Fruit fly (Drosophila melanogaster) whole organism, prepupa: ENCODE results near the gene CG17104.
A peak's percentile ranks its signal among the peaks of the same experiment; 100 is the strongest.

Source experiments
- Blimp-1 ChIP-seq: fragments of 200-800 bp; sonication (Bioruptor generic); optimal IDR thresholded peaks from 3 replicates; lab custom pipeline; 2017; ENCODE audit warnings: missing biosample characterization, missing genetic modification characterization, mild to moderate bottlenecking, moderate library complexity, missing genetic modification reagents
- CG10631 ChIP-seq: fragments of 200-800 bp; sonication (Bioruptor generic); optimal IDR thresholded peaks from 2 replicates; lab custom pipeline; 2016; ENCODE audit warnings: missing biosample characterization, missing genetic modification characterization
- CG11294 ChIP-seq: fragments of 200-800 bp; sonication (Bioruptor generic); IDR thresholded peaks from 2 replicates; pipeline ENCODE4 v1.3.6; 2022; ENCODE audit warnings: missing biosample characterization, missing genetic modification characterization
- CG11762 ChIP-seq: fragments of 200-800 bp; sonication (Bioruptor generic); optimal IDR thresholded peaks from 3 replicates; lab custom pipeline; 2016; ENCODE audit warnings: missing biosample characterization, missing genetic modification characterization; ENCODE audit not compliant: insufficient read depth
- CG11902 ChIP-seq: fragments of 200-800 bp; sonication (Bioruptor generic); optimal IDR thresholded peaks from 3 replicates; lab custom pipeline; 2016; ENCODE audit warnings: missing biosample characterization, missing genetic modification characterization
- CG16779 ChIP-seq: fragments of 200-800 bp; sonication (Bioruptor generic); optimal IDR thresholded peaks from 3 replicates; lab custom pipeline; 2017; ENCODE audit warnings: missing biosample characterization, mild to moderate bottlenecking, missing genetic modification characterization
- CG3032 ChIP-seq: fragments of 200-800 bp; optimal IDR thresholded peaks from 2 replicates; lab custom pipeline; 2019; ENCODE audit warnings: missing biosample characterization, mild to moderate bottlenecking, missing genetic modification characterization, moderate library complexity
- CG32006 ChIP-seq: fragments of 200-800 bp; sonication (Bioruptor generic); optimal IDR thresholded peaks from 3 replicates; lab custom pipeline; 2017; ENCODE audit warnings: missing biosample characterization, mild to moderate bottlenecking, missing genetic modification characterization
- CG34406 ChIP-seq: fragments of 200-800 bp; sonication (Bioruptor generic); optimal IDR thresholded peaks from 3 replicates; lab custom pipeline; 2016; ENCODE audit warnings: missing biosample characterization, missing genetic modification characterization
- CG3919 ChIP-seq: fragments of 200-800 bp; sonication (Bioruptor generic); optimal IDR thresholded peaks from 3 replicates; lab custom pipeline; 2016; ENCODE audit warnings: missing biosample characterization, missing genetic modification characterization
- CG6276 ChIP-seq: fragments of 200-800 bp; sonication (Bioruptor generic); optimal IDR thresholded peaks from 2 replicates; lab custom pipeline; 2017; ENCODE audit warnings: missing biosample characterization, mild to moderate bottlenecking, missing genetic modification characterization
- CG6792 ChIP-seq: fragments of 200-800 bp; sonication (Bioruptor generic); optimal IDR thresholded peaks from 3 replicates; lab custom pipeline; 2016; ENCODE audit warnings: missing biosample characterization, missing genetic modification characterization
- CG8632 ChIP-seq: fragments of 200-800 bp; sonication (Bioruptor generic); optimal IDR thresholded peaks from 3 replicates; lab custom pipeline; 2016; ENCODE audit warnings: missing biosample characterization, missing genetic modification characterization
- CG9139 ChIP-seq: fragments of 200-800 bp; sonication (Bioruptor generic); optimal IDR thresholded peaks from 3 replicates; lab custom pipeline; 2017; ENCODE audit warnings: missing biosample characterization, mild to moderate bottlenecking, missing genetic modification characterization
- Eip78C ChIP-seq: fragments of 200-800 bp; sonication (Bioruptor generic); peaks from one replicate; lab custom pipeline; 2016; ENCODE audit warnings: missing biosample characterization, missing genetic modification characterization
- Gug ChIP-seq: fragments of 200-800 bp; sonication (Bioruptor generic); IDR thresholded peaks from 2 replicates; pipeline ENCODE4 v1.3.6; 2022; ENCODE audit warnings: missing biosample characterization, missing genetic modification characterization
- Hr38 ChIP-seq: sonication (Bioruptor generic); optimal IDR thresholded peaks from 2 replicates; lab custom pipeline; 2016; ENCODE audit warnings: missing biosample characterization, missing genetic modification characterization
- Hr39 ChIP-seq: fragments of 200-800 bp; sonication (Bioruptor generic); optimal IDR thresholded peaks from 2 replicates; lab custom pipeline; 2016; ENCODE audit warnings: missing biosample characterization, missing genetic modification characterization
- Hr4 ChIP-seq: fragments of 200-800 bp; sonication (Bioruptor generic); optimal IDR thresholded peaks from 3 replicates; lab custom pipeline; 2016; ENCODE audit warnings: missing biosample characterization, missing genetic modification characterization
- Lpt ChIP-seq: fragments of 200-800 bp; sonication (Bioruptor generic); optimal IDR thresholded peaks from 3 replicates; lab custom pipeline; 2016; ENCODE audit warnings: missing biosample characterization, missing genetic modification characterization
- Met ChIP-seq: fragments of 200-800 bp; sonication (Bioruptor generic); optimal IDR thresholded peaks from 3 replicates; lab custom pipeline; 2016; ENCODE audit warnings: missing biosample characterization, missing genetic modification characterization
- Smox ChIP-seq: fragments of 200-800 bp; sonication (Bioruptor generic); optimal IDR thresholded peaks from 3 replicates; lab custom pipeline; 2016; ENCODE audit warnings: missing biosample characterization, missing genetic modification characterization
- Sox102F ChIP-seq: fragments of 200-800 bp; sonication (Bioruptor generic); optimal IDR thresholded peaks from 2 replicates; lab custom pipeline; 2016; ENCODE audit warnings: missing biosample characterization, mild to moderate bottlenecking, missing genetic modification characterization
- achi ChIP-seq: fragments of 200-800 bp; sonication (Bioruptor generic); optimal IDR thresholded peaks from 3 replicates; lab custom pipeline; 2016; ENCODE audit warnings: missing biosample characterization, missing genetic modification characterization
- acj6 ChIP-seq: fragments of 200-800 bp; sonication (Bioruptor generic); optimal IDR thresholded peaks from 3 replicates; lab custom pipeline; 2016; ENCODE audit warnings: missing biosample characterization, missing genetic modification characterization
- cyc ChIP-seq: fragments of 200-800 bp; sonication (Bioruptor generic); optimal IDR thresholded peaks from 3 replicates; lab custom pipeline; 2016; ENCODE audit warnings: missing biosample characterization, missing genetic modification characterization
- eg ChIP-seq: fragments of 200-800 bp; sonication (Bioruptor generic); IDR thresholded peaks from 3 replicates; pipeline ENCODE4 v1.3.6; 2022; ENCODE audit warnings: missing biosample characterization, missing genetic modification characterization
- esn ChIP-seq: fragments of 200-800 bp; sonication (Bioruptor generic); optimal IDR thresholded peaks from 2 replicates; lab custom pipeline; 2016; ENCODE audit warnings: missing biosample characterization, mild to moderate bottlenecking, missing genetic modification characterization, moderate library complexity
- fd59A ChIP-seq: fragments of 200-800 bp; sonication (Bioruptor generic); optimal IDR thresholded peaks from 2 replicates; lab custom pipeline; 2017; ENCODE audit warnings: missing biosample characterization, mild to moderate bottlenecking, missing genetic modification characterization, missing genetic modification reagents
- lz ChIP-seq: fragments of 200-800 bp; sonication (Bioruptor generic); optimal IDR thresholded peaks from 3 replicates; lab custom pipeline; 2016; ENCODE audit warnings: missing biosample characterization, missing genetic modification characterization
- net ChIP-seq: fragments of 200-800 bp; sonication (Bioruptor generic); optimal IDR thresholded peaks from 3 replicates; lab custom pipeline; 2016; ENCODE audit warnings: missing biosample characterization, missing genetic modification characterization
- pdm3 ChIP-seq: fragments of 200-800 bp; sonication (Bioruptor generic); optimal IDR thresholded peaks from 3 replicates; lab custom pipeline; 2016; ENCODE audit warnings: missing biosample characterization, missing genetic modification characterization
- salr ChIP-seq, 2 experiments: fragments of 200-800 bp; sonication (Bioruptor generic); optimal IDR thresholded peaks; 3 replicates each; lab custom pipeline; 2016 to 2018; ENCODE audit warnings: missing biosample characterization in 2 of 2, missing genetic modification characterization in 2 of 2, mild to moderate bottlenecking in 1 of 2
- ss ChIP-seq, 2 experiments: fragments of 200-800 bp; sonication (Bioruptor generic); optimal IDR thresholded peaks; 2 replicates in 1 of 2; 3 replicates in 1 of 2; lab custom pipeline; 2017 to 2018; ENCODE audit warnings: mild to moderate bottlenecking in 2 of 2, missing biosample characterization in 2 of 2, missing genetic modification characterization in 2 of 2, moderate library complexity in 1 of 2
- svp ChIP-seq: fragments of 200-800 bp; sonication (Bioruptor generic); peaks from one replicate; lab custom pipeline; 2016; ENCODE audit warnings: missing biosample characterization, missing genetic modification characterization
- vri ChIP-seq: fragments of 200-800 bp; sonication (Bioruptor generic); optimal IDR thresholded peaks from 3 replicates; lab custom pipeline; 2016; ENCODE audit warnings: missing biosample characterization, mild to moderate bottlenecking, missing genetic modification characterization

The CG17104 gene

dm6 chr2L:10706267-10706666 is 29.3 kb downstream of the CG17104 start:
- TF ChIP-seq cyc (GFP tag; lab: Kevin White, UChicago) (no peak), svp (GFP tag; lab: Kevin White, UChicago) (peak; percentile 63)

- no peak for TF ChIP-seq svp (GFP tag; lab: Kevin White, UChicago)
- TF ChIP-seq acj6, result no peak
- TF ChIP-seq lz (GFP tag; lab: Kevin White, UChicago), result no peak
- TF ChIP-seq pdm3, result no peak
- no peak for TF ChIP-seq Gug (GFP tag; lab: Robert Waterston, UW)
- TF ChIP-seq CG3032 (tag; lab: Kevin White, UChicago), result no peak
- TF ChIP-seq net, result no peak
- no peak for TF ChIP-seq CG16779 (tag; lab: Kevin White, UChicago)
- TF ChIP-seq CG32006, result no peak
- no peak for TF ChIP-seq vri (GFP tag; lab: Kevin White, UChicago)
- TF ChIP-seq Hr4 (GFP tag; lab: Kevin White, UChicago), result no peak
- TF ChIP-seq achi (GFP tag; lab: Kevin White, UChicago), result no peak
- no peak for TF ChIP-seq Hr39 (GFP tag; lab: Kevin White, UChicago)
- TF ChIP-seq fd59A (GFP tag; lab: Kevin White, UChicago), result no peak
- TF ChIP-seq CG6792 (GFP tag; lab: Kevin White, UChicago), result no peak
Observed at dm6 chr2L:10708089-10708488, 31.1 kb downstream of the CG17104 start.

- TF ChIP-seq svp (GFP tag; lab: Kevin White, UChicago) (no peak), CG16779 (tag; lab: Kevin White, UChicago) (no peak), ss (GFP tag; optimal IDR thresholded peaks at IDR 0.05; lab: Kevin White, UChicago) (no peak), CG3919 (GFP tag; lab: Kevin White, UChicago) (no peak), Smox (GFP tag; lab: Kevin White, UChicago) (no peak), CG6276 (GFP tag; lab: Kevin White, UChicago) (no peak), net (no peak), Met (no peak), Sox102F (no peak), eg (no peak), achi (GFP tag; lab: Kevin White, UChicago) (no peak)
Observed at dm6 chr2L:10709353-10709752, 32.4 kb downstream of the CG17104 start, which contains the start of gene Lip2. TSS of gene Lip2 (minus strand) at chr2L:10709453.

dm6 chr2L:10711221-10711620 is 34.2 kb downstream of the CG17104 start:
- TF ChIP-seq CG34406 (no peak), CG9139 (GFP tag; lab: Kevin White, UChicago) (no peak), CG11902 (GFP tag; lab: Kevin White, UChicago) (no peak), Blimp-1 (GFP tag; lab: Kevin White, UChicago) (no peak)

- TF ChIP-seq CG10631 (GFP tag; lab: Kevin White, UChicago) (no peak), cyc (GFP tag; lab: Kevin White, UChicago) (no peak), salr (GFP tag; optimal IDR thresholded peaks at IDR 0.05; lab: Kevin White, UChicago) (no peak), Hr38 (GFP tag; lab: Kevin White, UChicago) (no peak), CG8632 (GFP tag; lab: Kevin White, UChicago) (no peak), CG34406 (no peak)
- TF ChIP-seq, all 60 proteins: peak for 0
Observed at dm6 chr2L:10721535-10721934, 44.5 kb downstream of the CG17104 start.

- TF ChIP-seq svp (GFP tag; lab: Kevin White, UChicago) (no peak), Hr4 (GFP tag; lab: Kevin White, UChicago) (no peak), CG10631 (GFP tag; lab: Kevin White, UChicago) (no peak), CG11294 (no peak), Gug (GFP tag; lab: Robert Waterston, UW) (no peak), Eip78C (GFP tag; lab: Kevin White, UChicago) (no peak), vri (GFP tag; lab: Kevin White, UChicago) (no peak), salr (GFP tag; optimal IDR thresholded peaks at IDR 0.05; lab: Kevin White, UChicago) (no peak), CG11762 (GFP tag; lab: Kevin White, UChicago) (no peak), lz (GFP tag; lab: Kevin White, UChicago) (no peak), CG3919 (GFP tag; lab: Kevin White, UChicago) (no peak), fd59A (GFP tag; lab: Kevin White, UChicago) (no peak), CG16779 (tag; lab: Kevin White, UChicago) (no peak), Lpt (GFP tag; lab: Kevin White, UChicago) (no peak), Blimp-1 (GFP tag; lab: Kevin White, UChicago) (no peak), esn (GFP tag; lab: Kevin White, UChicago) (no peak)
Observed at dm6 chr2L:10723903-10724302, 46.9 kb downstream of the CG17104 start, which contains the start of gene CG6431. TSS of gene CG6431 (plus strand) at chr2L:10724203.
